Fruit fly (Drosophila melanogaster) whole organism, embryonic: ENCODE results near the gene Gr93d.

Source experiments
- Adf1 ChIP-seq: fragments of 200-800 bp; sonication (Bioruptor generic); IDR thresholded peaks from 2 replicates; pipeline ENCODE4 v1.3.6; 2022; ENCODE audit warnings: missing biosample characterization, missing genetic modification characterization
- Asciz ChIP-seq: fragments of 200-800 bp; sonication (Bioruptor generic); optimal IDR thresholded peaks from 2 replicates; lab custom pipeline; 2017; ENCODE audit warnings: missing biosample characterization, mild to moderate bottlenecking, missing genetic modification characterization, missing genetic modification reagents
- Blimp-1 ChIP-seq: fragments of 200-800 bp; sonication (Bioruptor generic); optimal IDR thresholded peaks from 3 replicates; lab custom pipeline; 2018; ENCODE audit warnings: missing biosample characterization, missing genetic modification characterization, mild to moderate bottlenecking, moderate library complexity, missing genetic modification reagents
- CG12769 ChIP-seq: fragments of 200-800 bp; sonication (Bioruptor generic); optimal IDR thresholded peaks from 2 replicates; lab custom pipeline; 2019; ENCODE audit warnings: missing biosample characterization, mild to moderate bottlenecking, missing genetic modification characterization, moderate library complexity
- CG13287 ChIP-seq: fragments of 200-800 bp; sonication (Bioruptor generic); IDR thresholded peaks from 2 replicates; pipeline ENCODE4 v1.3.6; 2022; ENCODE audit warnings: missing biosample characterization, missing genetic modification characterization; ENCODE audit not compliant: partially characterized antibody
- CG1529 ChIP-seq: fragments of 200-800 bp; sonication (Bioruptor generic); optimal IDR thresholded peaks from 3 replicates; lab custom pipeline; 2018; ENCODE audit warnings: missing biosample characterization, missing genetic modification characterization
- CG15601 ChIP-seq: fragments of 200-800 bp; sonication (Bioruptor generic); optimal IDR thresholded peaks from 3 replicates; lab custom pipeline; 2019; ENCODE audit warnings: missing biosample characterization, mild to moderate bottlenecking, missing genetic modification characterization, moderate library complexity
- CG17359 ChIP-seq: fragments of 200-800 bp; sonication (Bioruptor generic); optimal IDR thresholded peaks from 3 replicates; lab custom pipeline; 2018; ENCODE audit warnings: missing biosample characterization, mild to moderate bottlenecking, missing genetic modification characterization, moderate library complexity
- CG1832 ChIP-seq: fragments of 200-800 bp; sonication (Bioruptor generic); optimal IDR thresholded peaks from 2 replicates; lab custom pipeline; 2017; ENCODE audit warnings: missing biosample characterization, mild to moderate bottlenecking, missing genetic modification characterization, inconsistent platforms
- CG2129 ChIP-seq: fragments of 200-800 bp; sonication (Bioruptor generic); IDR thresholded peaks from 2 replicates; pipeline ENCODE4 v1.3.6; 2022; ENCODE audit warnings: missing biosample characterization, missing genetic modification characterization; ENCODE audit not compliant: partially characterized antibody
- CG2678 ChIP-seq: fragments of 200-800 bp; sonication (Bioruptor generic); optimal IDR thresholded peaks from 3 replicates; lab custom pipeline; 2019; ENCODE audit warnings: missing biosample characterization, mild to moderate bottlenecking, missing genetic modification characterization, moderate library complexity
- CG34224 ChIP-seq: fragments of 200-800 bp; sonication (Bioruptor generic); IDR thresholded peaks from 3 replicates; pipeline ENCODE4 v1.3.6; 2022; ENCODE audit warnings: missing biosample characterization, missing genetic modification characterization; ENCODE audit not compliant: partially characterized antibody
- CG6813 ChIP-seq: fragments of 200-800 bp; sonication (Bioruptor generic); optimal IDR thresholded peaks from 2 replicates; lab custom pipeline; 2017; ENCODE audit warnings: missing biosample characterization, missing genetic modification characterization, mild to moderate bottlenecking, moderate library complexity, missing genetic modification reagents
- CG7745 ChIP-seq: fragments of 200-800 bp; sonication (Bioruptor generic); optimal IDR thresholded peaks from 2 replicates; lab custom pipeline; 2018; ENCODE audit warnings: missing biosample characterization, mild to moderate bottlenecking, missing genetic modification characterization, moderate library complexity
- CG7987 ChIP-seq: fragments of 200-800 bp; sonication (Bioruptor generic); optimal IDR thresholded peaks from 2 replicates; lab custom pipeline; 2018; ENCODE audit warnings: missing biosample characterization, mild to moderate bottlenecking, missing genetic modification characterization, moderate library complexity
- CG8290 ChIP-seq, 3 experiments: fragments of 200-800 bp; sonication (Bioruptor generic); optimal IDR thresholded peaks; 2 replicates each; lab custom pipeline; 2016 to 2019; ENCODE audit warnings: missing biosample characterization in 3 of 3, missing genetic modification characterization in 3 of 3, mild to moderate bottlenecking in 2 of 3, moderate library complexity in 1 of 3
- Chrac-16 ChIP-seq: fragments of 200-800 bp; sonication (Bioruptor generic); optimal IDR thresholded peaks from 3 replicates; lab custom pipeline; 2016; ENCODE audit warnings: missing biosample characterization, missing genetic modification characterization
- CrebB ChIP-seq: fragments of 200-800 bp; sonication (Bioruptor generic); optimal IDR thresholded peaks from 3 replicates; lab custom pipeline; 2018; ENCODE audit warnings: missing biosample characterization, mild to moderate bottlenecking, missing genetic modification characterization
- D19B ChIP-seq: fragments of 200-800 bp; sonication (Bioruptor generic); optimal IDR thresholded peaks from 2 replicates; lab custom pipeline; 2017; ENCODE audit warnings: missing biosample characterization, mild to moderate bottlenecking, missing genetic modification characterization
- Dip2 ChIP-seq: fragments of 200-800 bp; sonication (Bioruptor generic); IDR thresholded peaks from 2 replicates; pipeline ENCODE4 v1.3.6; 2022; ENCODE audit warnings: missing biosample characterization, missing genetic modification characterization
- MTF-1 ChIP-seq: fragments of 200-800 bp; sonication (Bioruptor generic); optimal IDR thresholded peaks from 2 replicates; lab custom pipeline; 2018; ENCODE audit warnings: missing biosample characterization, mild to moderate bottlenecking, missing genetic modification characterization, borderline replicate concordance
- Scr ChIP-seq: fragments of 200-800 bp; sonication (Bioruptor generic); IDR thresholded peaks from 2 replicates; pipeline ENCODE4 v1.3.6; 2022; ENCODE audit warnings: missing biosample characterization, missing genetic modification characterization; ENCODE audit not compliant: partially characterized antibody
- Sry-δ ChIP-seq: fragments of 200-800 bp; sonication (Bioruptor generic); optimal IDR thresholded peaks from 2 replicates; lab custom pipeline; 2016; ENCODE audit warnings: missing biosample characterization, missing genetic modification characterization
- Taf1 ChIP-seq: fragments of 200-800 bp; sonication (Bioruptor generic); IDR thresholded peaks from 2 replicates; pipeline ENCODE4 v1.3.6; 2022; ENCODE audit warnings: missing biosample characterization, missing genetic modification characterization
- Trl ChIP-seq, 3 experiments: fragments of >200 bp in 2 of 3; fragments of 200-800 bp in 1 of 3; sonication (Bioruptor generic) in 1 of 3; optimal IDR thresholded peaks; 2 replicates in 1 of 3; 3 replicates in 2 of 3; lab custom pipeline; 2016 to 2017; ENCODE audit warnings: missing biosample characterization in 1 of 3, missing genetic modification characterization in 1 of 3
- abd-A ChIP-seq: fragments of 200-800 bp; sonication (Bioruptor generic); optimal IDR thresholded peaks from 3 replicates; lab custom pipeline; 2019; ENCODE audit warnings: missing biosample characterization, mild to moderate bottlenecking, missing genetic modification characterization, moderate library complexity
- bsh ChIP-seq, 2 experiments: fragments of 200-800 bp; sonication (Bioruptor generic); optimal IDR thresholded peaks; 2 replicates each; lab custom pipeline; 2017 to 2018; ENCODE audit warnings: mild to moderate bottlenecking in 2 of 2, missing biosample characterization in 2 of 2, missing genetic modification characterization in 2 of 2, moderate library complexity in 1 of 2
- ci ChIP-seq: fragments of 200-800 bp; sonication (Bioruptor generic); IDR thresholded peaks from 3 replicates; pipeline ENCODE4 v1.3.6; 2022; ENCODE audit warnings: missing biosample characterization, missing genetic modification characterization
- crp ChIP-seq, 2 experiments: fragments of 200-800 bp; sonication (Bioruptor generic); optimal IDR thresholded peaks; 2 replicates in 1 of 2; 3 replicates in 1 of 2; lab custom pipeline; 2017; ENCODE audit warnings: missing biosample characterization in 2 of 2, missing genetic modification characterization in 2 of 2, mild to moderate bottlenecking in 1 of 2, moderate library complexity in 1 of 2
- fd64A ChIP-seq: fragments of 200-800 bp; sonication (Bioruptor generic); optimal IDR thresholded peaks from 3 replicates; lab custom pipeline; 2018; ENCODE audit warnings: missing biosample characterization, mild to moderate bottlenecking, missing genetic modification characterization
- h ChIP-seq: fragments of >200 bp; optimal IDR thresholded peaks from 2 replicates; lab custom pipeline; 2017
- hbn ChIP-seq: fragments of 200-800 bp; sonication (Bioruptor generic); IDR thresholded peaks from 2 replicates; pipeline ENCODE4 v1.3.6; 2022; ENCODE audit warnings: missing biosample characterization, missing genetic modification characterization; ENCODE audit not compliant: partially characterized antibody
- her ChIP-seq: fragments of 200-800 bp; sonication (Bioruptor generic); optimal IDR thresholded peaks from 2 replicates; lab custom pipeline; 2016; ENCODE audit warnings: missing biosample characterization, missing genetic modification characterization
- nerfin-1 ChIP-seq: fragments of 200-800 bp; sonication (Bioruptor generic); optimal IDR thresholded peaks from 3 replicates; lab custom pipeline; 2019; ENCODE audit warnings: missing biosample characterization, mild to moderate bottlenecking, missing genetic modification characterization, moderate library complexity
- pan ChIP-seq, 4 experiments: fragments of >200 bp in 3 of 4; fragments of 200-800 bp in 1 of 4; sonication (Bioruptor generic) in 1 of 4; optimal IDR thresholded peaks in 3 of 4; IDR thresholded peaks in 1 of 4; 2 replicates each; pipeline versions ENCODE4 v1.3.6 to Lab custom; 2017 to 2022; ENCODE audit warnings: missing biosample characterization in 2 of 4, missing genetic modification characterization in 2 of 4, mixed read lengths in 1 of 4
- pnt ChIP-seq: fragments of 200-800 bp; sonication (Bioruptor generic); optimal IDR thresholded peaks from 3 replicates; lab custom pipeline; 2016; ENCODE audit warnings: missing biosample characterization, missing genetic modification characterization
- psq ChIP-seq: fragments of 200-800 bp; sonication (Bioruptor generic); optimal IDR thresholded peaks from 2 replicates; lab custom pipeline; 2017; ENCODE audit warnings: missing biosample characterization, missing genetic modification characterization
- rib ChIP-seq: fragments of 200-800 bp; sonication (Bioruptor generic); IDR thresholded peaks from 2 replicates; pipeline ENCODE4 v1.3.6; 2022; ENCODE audit warnings: missing biosample characterization, missing genetic modification characterization
- ro ChIP-seq: fragments of 200-800 bp; sonication (Bioruptor generic); IDR thresholded peaks from 2 replicates; pipeline ENCODE4 v1.3.6; 2022; ENCODE audit warnings: missing biosample characterization, missing genetic modification characterization
- run ChIP-seq: fragments of 200-800 bp; sonication (Bioruptor generic); optimal IDR thresholded peaks from 3 replicates; lab custom pipeline; 2018; ENCODE audit warnings: missing biosample characterization, mild to moderate bottlenecking, missing genetic modification characterization
- salm ChIP-seq: fragments of 200-800 bp; sonication (Bioruptor generic); optimal IDR thresholded peaks from 2 replicates; lab custom pipeline; 2018; ENCODE audit warnings: missing biosample characterization, mild to moderate bottlenecking, missing genetic modification characterization
- sd ChIP-seq: fragments of 200-800 bp; sonication (Bioruptor generic); optimal IDR thresholded peaks from 3 replicates; lab custom pipeline; 2018; ENCODE audit warnings: missing biosample characterization, mild to moderate bottlenecking, missing genetic modification characterization, moderate library complexity
- stc ChIP-seq: fragments of 200-800 bp; sonication (Bioruptor generic); IDR thresholded peaks from 2 replicates; pipeline ENCODE4 v1.3.6; 2022; ENCODE audit warnings: missing biosample characterization, missing genetic modification characterization
- wdn ChIP-seq: fragments of 200-800 bp; sonication (Bioruptor generic); IDR thresholded peaks from 2 replicates; pipeline ENCODE4 v1.3.6; 2022; ENCODE audit warnings: missing biosample characterization, missing genetic modification characterization
- zfh2 ChIP-seq: fragments of 200-800 bp; sonication (Bioruptor generic); optimal IDR thresholded peaks from 2 replicates; lab custom pipeline; 2016; ENCODE audit warnings: missing biosample characterization, missing genetic modification characterization

Gr93d gene

dm6 chr3R:21853618-21854573 is 7.4 kb upstream of the Gr93d start (continued):
- no peak for TF ChIP-seq Asciz (GFP tag; lab: Kevin White, UChicago)
- TF ChIP-seq zfh2 (GFP tag; lab: Kevin White, UChicago): peak; percentile 32
- TF ChIP-seq CG13287: peak; percentile 49
- TF ChIP-seq CG7987: peak; percentile 66
- TF ChIP-seq pan (optimal IDR thresholded peaks at IDR 0.05; lab: Kevin White, UChicago): no peak
- TF ChIP-seq pan (GFP tag; optimal IDR thresholded peaks at IDR 0.05 in 1 of 2, IDR thresholded peaks at IDR 0.05 in 1 of 2): peak in 1 of 2 experiments; percentile 23
- TF ChIP-seq Adf1 (GFP tag; lab: Robert Waterston, UW): peak; percentile 45; the same call in 1 of the 2 replicates
- no peak for TF ChIP-seq Sry-δ (GFP tag; lab: Kevin White, UChicago)
- peak; percentile 28 for TF ChIP-seq wdn (GFP tag; lab: Robert Waterston, UW)
- no peak for TF ChIP-seq CG8290 (GFP tag; optimal IDR thresholded peaks at IDR 0.05; lab: Kevin White, UChicago)
- TF ChIP-seq CG8290 (tag; optimal IDR thresholded peaks at IDR 0.05; lab: Kevin White, UChicago): peak in 1 of 2 experiments; percentile 37
- peak; percentile 6 for TF ChIP-seq CG2678 (tag; lab: Kevin White, UChicago)
- TF ChIP-seq CG17359: peak; percentile 80
- TF ChIP-seq CG15601 (tag; lab: Kevin White, UChicago): peak; percentile 58
- no peak for TF ChIP-seq crp (GFP tag; optimal IDR thresholded peaks at IDR 0.05; lab: Kevin White, UChicago)
- TF ChIP-seq CG6813 (GFP tag; lab: Kevin White, UChicago): peak; percentile 12
- peak; percentile 9 for TF ChIP-seq CG7745
- TF ChIP-seq MTF-1: peak; percentile 15
- TF ChIP-seq abd-A (tag; lab: Kevin White, UChicago): peak; percentile 88
- TF ChIP-seq fd64A (GFP tag; lab: Kevin White, UChicago): no peak
- TF ChIP-seq stc (GFP tag; lab: Robert Waterston, UW): peak; percentile 14; the same call in 1 of the 2 replicates
- no peak for TF ChIP-seq ro (GFP tag; lab: Robert Waterston, UW)
- TF ChIP-seq sd (tag; lab: Kevin White, UChicago): peak; percentile 63
- TF ChIP-seq pnt (GFP tag; lab: Kevin White, UChicago): no peak
- TF ChIP-seq Dip2 (GFP tag; lab: Robert Waterston, UW): no peak
- peak; percentile 36; the same call in 1 of the 2 replicates for TF ChIP-seq Scr (GFP tag; lab: Robert Waterston, UW)
- peak; percentile 11 for TF ChIP-seq Blimp-1 (GFP tag; lab: Kevin White, UChicago)
- TF ChIP-seq CG1529 (GFP tag; lab: Kevin White, UChicago): no peak
- TF ChIP-seq rib: peak; percentile 79; the same call in 1 of the 2 replicates
- no peak for TF ChIP-seq salm
- peak; percentile 66 for TF ChIP-seq CG1832 (GFP tag; lab: Kevin White, UChicago)
- TF ChIP-seq CG2129: no peak
- TF ChIP-seq nerfin-1: no peak
- no peak for TF ChIP-seq Taf1 (GFP tag; lab: Robert Waterston, UW)
- TF ChIP-seq ci (GFP tag; lab: Robert Waterston, UW): peak; percentile 45; the same call in 2 of the 3 replicates
- peak; percentile 23 for TF ChIP-seq her (GFP tag; lab: Kevin White, UChicago)
- TF ChIP-seq CG12769 (tag; lab: Kevin White, UChicago): peak; percentile 80
- TF ChIP-seq CrebB: peak; percentile 24
- TF ChIP-seq Chrac-16 (GFP tag; lab: Kevin White, UChicago): peak; percentile 1
- peak; percentile 95 to 98 for TF ChIP-seq Trl (optimal IDR thresholded peaks at IDR 0.05; lab: Kevin White, UChicago)
- peak; percentile 63 for TF ChIP-seq Trl (GFP tag; optimal IDR thresholded peaks at IDR 0.05; lab: Kevin White, UChicago)
- TF ChIP-seq hbn (GFP tag; lab: Robert Waterston, UW): peak; percentile 28; the same call in 1 of the 2 replicates
- TF ChIP-seq CG34224: peak; percentile 55; the same call in 1 of the 3 replicates
- TF ChIP-seq run (tag; lab: Kevin White, UChicago): peak; percentile 8
- TF ChIP-seq bsh (GFP tag; optimal IDR thresholded peaks at IDR 0.05; lab: Kevin White, UChicago): peak in 1 of 2 experiments; percentile 46
- TF ChIP-seq psq (GFP tag; lab: Kevin White, UChicago): peak; percentile 70
- peak; percentile 7 for TF ChIP-seq D19B (GFP tag; lab: Kevin White, UChicago)
- TF ChIP-seq h (lab: Kevin White, UChicago): no peak
